Worm (Caenorhabditis elegans) whole organism, late embryonic: Measurements from ENCODE around the gene str-205.

ENCODE experiments used
- F13H6.1 ChIP-seq: sonication (generic microtip); optimal IDR thresholded peaks from 2 replicates; lab custom pipeline; 2016; ENCODE audit warnings: missing genetic modification characterization, missing compliant biosample characterization
- K02D7.2 ChIP-seq: sonication (generic microtip); optimal IDR thresholded peaks from 2 replicates; lab custom pipeline; 2017; ENCODE audit warnings: mild to moderate bottlenecking, missing genetic modification characterization, missing compliant biosample characterization
- K09A11.1 ChIP-seq: sonication (generic microtip); optimal IDR thresholded peaks from 2 replicates; lab custom pipeline; 2017; ENCODE audit warnings: antibody characterized with exemption, mild to moderate bottlenecking, missing genetic modification characterization, missing compliant biosample characterization; ENCODE audit not compliant: insufficient read depth
- T23F11.4 ChIP-seq: fragments of 200-800 bp; sonication (Bioruptor generic); optimal IDR thresholded peaks from 2 replicates; lab custom pipeline; 2018; ENCODE audit warnings: mild to moderate bottlenecking, missing genetic modification characterization, missing compliant biosample characterization
- Y22D7AL.16 ChIP-seq: sonication (generic microtip); optimal IDR thresholded peaks from 2 replicates; lab custom pipeline; 2016; ENCODE audit warnings: missing genetic modification characterization, missing compliant biosample characterization
- ama-1 ChIP-seq: fragments of 150-350 bp; optimal IDR thresholded peaks from 2 replicates; lab custom pipeline; 2014
- ceh-22 ChIP-seq: sonication (generic microtip); optimal IDR thresholded peaks from 2 replicates; lab custom pipeline; 2017; ENCODE audit warnings: missing biosample characterization, missing genetic modification characterization
- ceh-24 ChIP-seq: sonication (generic microtip); optimal IDR thresholded peaks from 2 replicates; lab custom pipeline; 2016; ENCODE audit warnings: mild to moderate bottlenecking, missing genetic modification characterization, missing compliant biosample characterization
- ceh-48 ChIP-seq: sonication (generic microtip); optimal IDR thresholded peaks from 2 replicates; lab custom pipeline; 2016; ENCODE audit warnings: missing genetic modification characterization, inconsistent platforms, missing compliant biosample characterization
- ceh-6 ChIP-seq: fragments of 200-800 bp; sonication (Bioruptor generic); optimal IDR thresholded peaks from 2 replicates; lab custom pipeline; 2018; ENCODE audit warnings: mild to moderate bottlenecking, missing genetic modification characterization, missing compliant biosample characterization
- ceh-9 ChIP-seq: sonication (generic microtip); optimal IDR thresholded peaks from 2 replicates; lab custom pipeline; 2016; ENCODE audit warnings: mild to moderate bottlenecking, missing genetic modification characterization, inconsistent platforms, missing compliant biosample characterization
- dve-1 ChIP-seq: sonication (generic microtip); optimal IDR thresholded peaks from 2 replicates; lab custom pipeline; 2017; ENCODE audit warnings: antibody characterized with exemption, mild to moderate bottlenecking, missing genetic modification characterization, missing compliant biosample characterization
- elt-2 ChIP-seq: sonication (generic microtip); optimal IDR thresholded peaks from 2 replicates; lab custom pipeline; 2016; ENCODE audit warnings: missing genetic modification reagents, missing genetic modification characterization, missing compliant biosample characterization
- fax-1 ChIP-seq: sonication (generic microtip); optimal IDR thresholded peaks from 2 replicates; lab custom pipeline; 2016; ENCODE audit warnings: missing genotype, missing genetic modification characterization, missing compliant biosample characterization
- fkh-6 ChIP-seq: sonication (generic microtip); optimal IDR thresholded peaks from 2 replicates; lab custom pipeline; 2016; ENCODE audit warnings: missing genetic modification characterization, missing compliant biosample characterization
- hlh-13 ChIP-seq: fragments of 200-800 bp; sonication (Bioruptor generic); optimal IDR thresholded peaks from 2 replicates; lab custom pipeline; 2018; ENCODE audit warnings: mild to moderate bottlenecking, missing genetic modification characterization, missing compliant biosample characterization
- hlh-30 ChIP-seq: sonication (generic microtip); optimal IDR thresholded peaks from 2 replicates; lab custom pipeline; 2017; ENCODE audit warnings: antibody characterized with exemption, missing genetic modification characterization, missing compliant biosample characterization; ENCODE audit not compliant: insufficient read depth
- hlh-8 ChIP-seq: sonication (generic microtip); optimal IDR thresholded peaks from 2 replicates; lab custom pipeline; 2016; ENCODE audit warnings: missing genotype, missing genetic modification characterization, missing compliant biosample characterization
- lin-11 ChIP-seq: fragments of 200-800 bp; sonication (Bioruptor generic); optimal IDR thresholded peaks from 2 replicates; lab custom pipeline; 2018; ENCODE audit warnings: mild to moderate bottlenecking, missing genetic modification characterization, missing compliant biosample characterization
- madf-2 ChIP-seq: sonication (generic microtip); optimal IDR thresholded peaks from 2 replicates; lab custom pipeline; 2017; ENCODE audit warnings: missing genetic modification characterization, missing compliant biosample characterization
- nfya-1 ChIP-seq: sonication (generic microtip); optimal IDR thresholded peaks from 2 replicates; lab custom pipeline; 2017; ENCODE audit warnings: missing genetic modification characterization, mild to moderate bottlenecking, missing compliant biosample characterization, antibody characterized with exemption, moderate library complexity
- nhr-232 ChIP-seq: sonication (generic microtip); optimal IDR thresholded peaks from 2 replicates; lab custom pipeline; 2016; ENCODE audit warnings: missing genetic modification characterization, missing compliant biosample characterization
- npax-4 ChIP-seq: sonication (generic microtip); optimal IDR thresholded peaks from 2 replicates; lab custom pipeline; 2016; ENCODE audit warnings: missing genetic modification characterization, missing compliant biosample characterization
- odd-2 ChIP-seq: sonication (generic microtip); optimal IDR thresholded peaks from 2 replicates; lab custom pipeline; 2017; ENCODE audit warnings: antibody characterized with exemption, mild to moderate bottlenecking, missing genetic modification characterization, missing compliant biosample characterization
- pat-9 ChIP-seq: fragments of 200-800 bp; sonication (Bioruptor generic); optimal IDR thresholded peaks from 2 replicates; lab custom pipeline; 2018; ENCODE audit warnings: mild to moderate bottlenecking, missing genetic modification characterization, moderate library complexity, missing compliant biosample characterization
- pha-2 ChIP-seq: sonication (generic microtip); optimal IDR thresholded peaks from 2 replicates; lab custom pipeline; 2017; ENCODE audit warnings: mild to moderate bottlenecking, missing genetic modification characterization, missing compliant biosample characterization
- pha-4 ChIP-seq: fragments of 150-350 bp; optimal IDR thresholded peaks from 2 replicates; lab custom pipeline; 2018; ENCODE audit warnings: missing biosample characterization, missing genetic modification reagents, missing genetic modification characterization
- pqm-1 ChIP-seq: sonication (generic microtip); optimal IDR thresholded peaks from 2 replicates; lab custom pipeline; 2016; ENCODE audit warnings: missing genetic modification characterization, missing compliant biosample characterization
- pros-1 ChIP-seq: fragments of 150-350 bp; optimal IDR thresholded peaks from 2 replicates; lab custom pipeline; 2014; ENCODE audit warnings: missing biosample characterization, missing genetic modification reagents, missing genetic modification characterization
- ref-2 ChIP-seq: sonication (generic microtip); optimal IDR thresholded peaks from 2 replicates; lab custom pipeline; 2016; ENCODE audit warnings: missing genetic modification characterization, missing compliant biosample characterization
- rnt-1 ChIP-seq: sonication (generic microtip); optimal IDR thresholded peaks from 2 replicates; lab custom pipeline; 2016; ENCODE audit warnings: missing genetic modification characterization, missing compliant biosample characterization
- sdc-2 ChIP-seq: sonication (generic microtip); optimal IDR thresholded peaks from 2 replicates; lab custom pipeline; 2016; ENCODE audit warnings: missing genotype, missing genetic modification characterization, missing compliant biosample characterization
- sox-4 ChIP-seq: sonication (generic microtip); optimal IDR thresholded peaks from 2 replicates; lab custom pipeline; 2017; ENCODE audit warnings: mild to moderate bottlenecking, missing genetic modification characterization, inconsistent platforms, missing compliant biosample characterization
- syd-9 ChIP-seq: sonication (generic microtip); optimal IDR thresholded peaks from 2 replicates; lab custom pipeline; 2016; ENCODE audit warnings: mild to moderate bottlenecking, missing genetic modification characterization, moderate library complexity, missing compliant biosample characterization
- tbx-2 ChIP-seq: sonication (generic microtip); optimal IDR thresholded peaks from 2 replicates; lab custom pipeline; 2016; ENCODE audit warnings: missing genetic modification characterization, missing compliant biosample characterization
- tbx-7 ChIP-seq: sonication (generic microtip); optimal IDR thresholded peaks from 2 replicates; lab custom pipeline; 2016; ENCODE audit warnings: missing genotype, missing genetic modification characterization, missing compliant biosample characterization
- unc-3 ChIP-seq, 2 experiments: fragments of 200-800 bp in 1 of 2; sonication (Bioruptor generic) in 1 of 2; sonication (generic microtip) in 1 of 2; conservative IDR thresholded peaks in 1 of 2; optimal IDR thresholded peaks in 1 of 2; 2 replicates each; pipeline versions ENCODE4 v1.3.6 to Lab custom; 2016 to 2022; ENCODE audit warnings: missing compliant biosample characterization in 2 of 2, missing genetic modification characterization in 2 of 2, missing genetic modification reagents in 1 of 2
- unc-42 ChIP-seq: sonication (generic microtip); optimal IDR thresholded peaks from 2 replicates; lab custom pipeline; 2016; ENCODE audit warnings: missing genotype, missing genetic modification characterization, missing compliant biosample characterization
- unc-86 ChIP-seq: sonication (generic microtip); optimal IDR thresholded peaks from 2 replicates; lab custom pipeline; 2016; ENCODE audit warnings: missing genetic modification characterization, missing compliant biosample characterization
- zip-5 ChIP-seq: sonication (generic microtip); optimal IDR thresholded peaks from 2 replicates; lab custom pipeline; 2016; ENCODE audit warnings: missing genetic modification characterization, missing compliant biosample characterization
- ztf-16 ChIP-seq: sonication (generic microtip); optimal IDR thresholded peaks from 2 replicates; lab custom pipeline; 2017; ENCODE audit warnings: missing genetic modification characterization, missing compliant biosample characterization

str-205 gene

DNA sequence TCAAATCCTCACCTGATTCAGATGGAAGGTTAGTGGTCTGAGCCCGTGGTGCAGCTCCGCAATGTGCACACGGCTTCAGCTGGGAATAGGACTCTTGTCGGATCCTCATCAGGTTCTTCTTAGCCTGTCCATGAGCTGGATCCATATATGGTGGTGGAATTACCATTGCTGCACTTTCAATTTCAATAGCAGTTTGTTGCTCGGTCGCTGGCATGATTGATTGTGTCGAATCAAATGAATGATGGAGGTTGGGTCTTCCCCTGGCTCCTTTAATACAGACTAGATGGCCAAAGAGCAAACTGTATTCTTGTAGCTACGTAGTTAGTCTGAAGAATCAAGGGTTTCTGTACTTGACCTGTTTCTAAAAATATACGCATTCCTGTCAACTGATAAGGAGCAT lies 3.1 kb upstream of the str-205 start, which contains the start of gene C02E7.10:
Gene C02E7.10 (minus strand): TSS at position 232 of the 400 bp plus-strand sequence.
- TF ChIP-seq rnt-1 (no peak), ama-1 (lab: Kevin White, UChicago) (no peak), hlh-13 (GFP tag; lab: Kevin White, UChicago) (no peak), ztf-16 (tag; lab: Kevin White, UChicago) (no peak), unc-86 (tag; lab: Kevin White, UChicago) (no peak), npax-4 (tag; lab: Kevin White, UChicago) (no peak), ceh-9 (no peak), sox-4 (no peak), nhr-232 (tag; lab: Kevin White, UChicago) (no peak), K02D7.2 (tag; lab: Kevin White, UChicago) (no peak), nfya-1 (tag; lab: Kevin White, UChicago) (no peak), odd-2 (tag; lab: Kevin White, UChicago) (no peak), ceh-24 (tag; lab: Kevin White, UChicago) (no peak), ref-2 (no peak), ceh-48 (tag; lab: Kevin White, UChicago) (no peak), pros-1 (no peak), pqm-1 (tag; lab: Kevin White, UChicago) (no peak), lin-11 (tag; lab: Kevin White, UChicago) (no peak)

DNA sequence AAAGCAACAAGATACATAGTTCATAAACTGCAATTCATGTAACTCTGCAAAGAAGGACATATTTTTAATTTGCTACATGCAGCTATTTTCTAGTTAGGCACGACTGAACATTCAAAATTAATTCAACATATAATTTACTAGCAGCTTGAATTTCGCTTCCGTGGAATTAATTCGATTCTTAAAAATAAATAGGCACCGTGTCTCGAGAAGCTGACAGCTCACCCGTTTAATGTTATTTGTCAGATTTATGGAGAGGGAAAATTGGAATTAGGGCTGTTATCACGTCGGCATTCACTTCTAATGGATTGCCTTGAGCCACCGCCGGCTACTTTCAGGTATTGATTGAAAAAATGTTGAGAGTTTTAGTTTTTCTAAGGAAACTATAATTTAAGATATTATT lies 3.4 kb downstream of the str-205 start, which contains the start of gene srh-21:
Gene srh-21 (plus strand): TSS at position 301 of the 400 bp plus-strand sequence.
- TF ChIP-seq hlh-13 (GFP tag; lab: Kevin White, UChicago) (no peak), unc-3 (GFP tag; conservative IDR thresholded peaks at IDR 0.05; lab: Robert Waterston, UW) (no peak), unc-3 (tag; optimal IDR thresholded peaks at IDR 0.05; lab: Kevin White, UChicago) (no peak), pat-9 (tag; lab: Kevin White, UChicago) (no peak)

DNA sequence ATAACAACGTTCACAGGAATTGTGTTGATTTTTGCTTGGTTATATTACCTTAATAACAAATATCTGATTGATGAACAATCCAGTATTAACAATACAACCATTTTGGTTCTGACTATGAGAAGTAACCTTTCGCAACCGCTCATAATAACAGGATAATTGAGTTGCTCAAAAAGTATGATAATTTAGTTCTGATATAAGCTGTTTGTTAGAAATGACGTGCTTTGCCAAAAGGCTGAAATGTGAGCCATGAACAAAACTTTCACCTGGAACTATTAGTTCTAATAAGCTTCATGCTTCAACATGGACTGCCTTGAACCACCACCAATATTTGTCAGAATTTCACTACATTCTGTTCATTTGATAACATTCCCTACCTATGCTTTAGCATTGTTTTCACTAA lies 5.1 kb downstream of the str-205 start, which contains the start of gene srh-20:
Gene srh-20 (plus strand): TSS at position 301 of the 400 bp plus-strand sequence.
- TF ChIP-seq pat-9 (tag; lab: Kevin White, UChicago) = no peak
- no peak for TF ChIP-seq ceh-48 (tag; lab: Kevin White, UChicago)
- TF ChIP-seq elt-2 (tag; lab: Kevin White, UChicago) = no peak
- no peak for TF ChIP-seq Y22D7AL.16 (tag; lab: Kevin White, UChicago)
- TF ChIP-seq pha-2 = no peak
- TF ChIP-seq K09A11.1 (tag; lab: Kevin White, UChicago) = no peak
- TF ChIP-seq tbx-2 (tag; lab: Kevin White, UChicago) = no peak
- TF ChIP-seq odd-2 (tag; lab: Kevin White, UChicago) = no peak
- TF ChIP-seq ceh-6 = no peak
- TF ChIP-seq unc-42 = no peak
- no peak for TF ChIP-seq syd-9 (tag; lab: Kevin White, UChicago)
- TF ChIP-seq pha-4 (tag; lab: Kevin White, UChicago) = no peak
- no peak for TF ChIP-seq fax-1 (tag; lab: Kevin White, UChicago)
- TF ChIP-seq F13H6.1 = no peak
- TF ChIP-seq ref-2 = no peak
- TF ChIP-seq K02D7.2 (tag; lab: Kevin White, UChicago) = no peak
- no peak for TF ChIP-seq hlh-8

DNA sequence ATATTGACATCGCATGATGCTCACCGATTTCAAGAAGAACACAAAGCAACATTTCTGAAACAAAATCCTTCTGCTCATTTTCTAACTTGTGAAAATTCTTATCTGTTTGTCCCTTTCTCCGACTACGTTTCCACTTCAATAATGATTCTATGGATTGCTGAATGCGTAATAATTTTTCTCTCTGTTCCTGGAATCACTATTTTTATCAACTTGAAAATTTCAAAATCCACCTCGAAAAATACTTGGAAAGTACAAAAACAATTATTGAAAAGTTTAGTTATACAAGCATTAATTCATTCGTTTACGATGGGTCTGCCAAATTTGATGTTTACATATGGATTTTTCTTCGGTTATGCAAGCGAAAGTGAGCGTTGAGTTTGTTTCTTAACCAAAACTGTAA lies 7.7 kb downstream of the str-205 start, which contains the start of gene srh-22:
Gene srh-22 (plus strand): TSS at position 301 of the 400 bp plus-strand sequence.
- TF ChIP-seq fkh-6 (tag; lab: Kevin White, UChicago) (no peak), madf-2 (tag; lab: Kevin White, UChicago) (no peak)

DNA sequence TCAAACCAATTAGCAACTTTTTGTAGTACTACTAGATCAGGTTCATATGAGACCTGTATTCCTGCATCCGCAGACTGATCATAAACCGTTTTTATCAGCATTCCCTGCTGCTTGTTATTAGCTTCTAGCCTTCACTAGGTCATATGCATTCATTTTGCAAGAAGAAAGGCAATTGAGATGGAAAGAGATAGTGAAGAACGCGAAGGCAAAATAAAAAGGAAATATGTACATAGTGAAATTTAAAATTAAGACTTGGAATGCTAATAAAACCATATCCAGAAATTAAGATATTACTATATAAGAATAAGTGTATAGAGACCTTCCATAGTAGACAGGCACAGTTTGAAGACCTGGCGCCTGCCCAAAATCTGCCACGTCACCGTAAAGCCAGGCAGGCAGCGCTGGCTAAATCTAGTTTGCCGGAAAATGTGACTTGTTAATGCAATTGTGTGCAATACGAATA lies 9.0 kb downstream of the str-205 start, which contains the start of the genes C02E7.8 and srh-23:
Gene C02E7.8 (minus strand): TSS at position 101 of the 463 bp plus-strand sequence.
Gene srh-23 (plus strand): TSS at position 413 of the 463 bp plus-strand sequence.
- TF ChIP-seq npax-4 (tag; lab: Kevin White, UChicago) = no peak
- TF ChIP-seq ceh-24 (tag; lab: Kevin White, UChicago) = no peak
- TF ChIP-seq sox-4 = no peak
- no peak for TF ChIP-seq T23F11.4 (GFP tag; lab: Kevin White, UChicago)
- TF ChIP-seq ceh-22 (tag; lab: Kevin White, UChicago) = no peak
- TF ChIP-seq F13H6.1 = no peak
- TF ChIP-seq tbx-7 (tag; lab: Kevin White, UChicago) = no peak
- TF ChIP-seq ceh-48 (tag; lab: Kevin White, UChicago) = no peak
- no peak for TF ChIP-seq nfya-1 (tag; lab: Kevin White, UChicago)
- no peak for TF ChIP-seq dve-1
- no peak for TF ChIP-seq ztf-16 (tag; lab: Kevin White, UChicago)
- TF ChIP-seq sdc-2 = no peak
- no peak for TF ChIP-seq nhr-232 (tag; lab: Kevin White, UChicago)
- TF ChIP-seq zip-5 (tag; lab: Kevin White, UChicago) = no peak
- no peak for TF ChIP-seq hlh-30
- no peak for TF ChIP-seq hlh-13 (GFP tag; lab: Kevin White, UChicago)
